Fruit fly (Drosophila melanogaster) whole organism, embryonic: ENCODE data around the gene CG16775.

Source experiments
- CG10267 ChIP-seq: fragments of 200-800 bp; sonication (Bioruptor generic); optimal IDR thresholded peaks from 2 replicates; lab custom pipeline; 2018; ENCODE audit warnings: missing biosample characterization, mild to moderate bottlenecking, missing genetic modification characterization, moderate library complexity
- CG12769 ChIP-seq: fragments of 200-800 bp; sonication (Bioruptor generic); optimal IDR thresholded peaks from 2 replicates; lab custom pipeline; 2019; ENCODE audit warnings: missing biosample characterization, mild to moderate bottlenecking, missing genetic modification characterization, moderate library complexity
- CG13287 ChIP-seq: fragments of 200-800 bp; sonication (Bioruptor generic); IDR thresholded peaks from 2 replicates; pipeline ENCODE4 v1.3.6; 2022; ENCODE audit warnings: missing biosample characterization, missing genetic modification characterization; ENCODE audit not compliant: partially characterized antibody
- CG13624 ChIP-seq: fragments of 200-800 bp; sonication (Bioruptor generic); optimal IDR thresholded peaks from 2 replicates; lab custom pipeline; 2016; ENCODE audit warnings: missing biosample characterization, missing genetic modification characterization
- CG15479 ChIP-seq: fragments of 200-800 bp; sonication (Bioruptor generic); optimal IDR thresholded peaks from 3 replicates; lab custom pipeline; 2019; ENCODE audit warnings: missing biosample characterization, mild to moderate bottlenecking, missing genetic modification characterization, moderate library complexity
- CG1603 ChIP-seq: fragments of 200-800 bp; sonication (Bioruptor generic); optimal IDR thresholded peaks from 2 replicates; lab custom pipeline; 2019; ENCODE audit warnings: missing biosample characterization, mild to moderate bottlenecking, missing genetic modification characterization, moderate library complexity
- CG16813 ChIP-seq: fragments of 200-800 bp; sonication (Bioruptor generic); IDR thresholded peaks from 3 replicates; pipeline ENCODE4 v1.3.6; 2022; ENCODE audit warnings: missing biosample characterization, missing genetic modification characterization; ENCODE audit not compliant: partially characterized antibody
- CG17829 ChIP-seq: fragments of 200-800 bp; optimal IDR thresholded peaks from 2 replicates; lab custom pipeline; 2019; ENCODE audit warnings: missing biosample characterization, mild to moderate bottlenecking, missing genetic modification characterization, moderate library complexity
- CG2202 ChIP-seq: fragments of 200-800 bp; sonication (Bioruptor generic); optimal IDR thresholded peaks from 2 replicates; lab custom pipeline; 2018; ENCODE audit warnings: missing biosample characterization, mild to moderate bottlenecking, missing genetic modification characterization
- CG34224 ChIP-seq: fragments of 200-800 bp; sonication (Bioruptor generic); IDR thresholded peaks from 3 replicates; pipeline ENCODE4 v1.3.6; 2022; ENCODE audit warnings: missing biosample characterization, missing genetic modification characterization; ENCODE audit not compliant: partially characterized antibody
- CG4404 ChIP-seq: fragments of 200-800 bp; sonication (Bioruptor generic); IDR thresholded peaks from 2 replicates; pipeline ENCODE4 v1.3.6; 2022; ENCODE audit warnings: missing biosample characterization, missing genetic modification characterization
- CG4854 ChIP-seq: fragments of 200-800 bp; sonication (Bioruptor generic); optimal IDR thresholded peaks from 2 replicates; lab custom pipeline; 2016; ENCODE audit warnings: missing biosample characterization, missing genetic modification characterization, inconsistent platforms
- CG7786 ChIP-seq: fragments of 200-800 bp; sonication (Bioruptor generic); optimal IDR thresholded peaks from 2 replicates; lab custom pipeline; 2016; ENCODE audit warnings: missing biosample characterization, missing genetic modification characterization
- CG8290 ChIP-seq, 3 experiments: fragments of 200-800 bp; sonication (Bioruptor generic); optimal IDR thresholded peaks; 2 replicates each; lab custom pipeline; 2016 to 2019; ENCODE audit warnings: missing biosample characterization in 3 of 3, missing genetic modification characterization in 3 of 3, mild to moderate bottlenecking in 2 of 3, moderate library complexity in 1 of 3
- D19B ChIP-seq: fragments of 200-800 bp; sonication (Bioruptor generic); optimal IDR thresholded peaks from 2 replicates; lab custom pipeline; 2017; ENCODE audit warnings: missing biosample characterization, mild to moderate bottlenecking, missing genetic modification characterization
- Ets65A ChIP-seq: fragments of 200-800 bp; sonication (Bioruptor generic); peaks from one replicate; lab custom pipeline; 2016; ENCODE audit warnings: missing biosample characterization, missing genetic modification characterization
- HLH4C ChIP-seq: fragments of 200-800 bp; sonication (Bioruptor generic); IDR thresholded peaks from 3 replicates; pipeline ENCODE4 v1.3.6; 2022; ENCODE audit warnings: missing biosample characterization, missing genetic modification characterization; ENCODE audit not compliant: partially characterized antibody
- Med ChIP-seq: fragments of 200-800 bp; sonication (Bioruptor generic); peaks from one replicate; lab custom pipeline; 2016; ENCODE audit warnings: missing biosample characterization, missing genetic modification characterization, mild to moderate bottlenecking, inconsistent platforms, moderate library complexity
- Meics ChIP-seq: fragments of 200-800 bp; sonication (Bioruptor generic); optimal IDR thresholded peaks from 2 replicates; lab custom pipeline; 2017; ENCODE audit warnings: missing biosample characterization, mild to moderate bottlenecking, missing genetic modification characterization
- Neu2 ChIP-seq: fragments of 200-800 bp; sonication (Bioruptor generic); optimal IDR thresholded peaks from 3 replicates; lab custom pipeline; 2016; ENCODE audit warnings: missing biosample characterization, missing genetic modification characterization, borderline replicate concordance
- Ptx1 ChIP-seq: fragments of 200-800 bp; sonication (Bioruptor generic); IDR thresholded peaks from 2 replicates; pipeline ENCODE4 v1.3.6; 2022; ENCODE audit warnings: missing biosample characterization, missing genetic modification characterization
- Scr ChIP-seq: fragments of 200-800 bp; sonication (Bioruptor generic); IDR thresholded peaks from 2 replicates; pipeline ENCODE4 v1.3.6; 2022; ENCODE audit warnings: missing biosample characterization, missing genetic modification characterization; ENCODE audit not compliant: partially characterized antibody
- Taf1 ChIP-seq: fragments of 200-800 bp; sonication (Bioruptor generic); IDR thresholded peaks from 2 replicates; pipeline ENCODE4 v1.3.6; 2022; ENCODE audit warnings: missing biosample characterization, missing genetic modification characterization
- aop ChIP-seq: fragments of 200-800 bp; sonication (Bioruptor generic); IDR thresholded peaks from 2 replicates; pipeline ENCODE4 v1.3.6; 2022; ENCODE audit warnings: missing biosample characterization, missing genetic modification characterization
- ato ChIP-seq: fragments of 200-800 bp; sonication (Bioruptor generic); IDR thresholded peaks from 2 replicates; pipeline ENCODE4 v1.3.6; 2022; ENCODE audit warnings: missing biosample characterization, missing genetic modification characterization; ENCODE audit not compliant: partially characterized antibody
- chinmo ChIP-seq: fragments of 200-800 bp; sonication (Bioruptor generic); IDR thresholded peaks from 4 replicates; pipeline ENCODE4 v1.3.6; 2022; ENCODE audit warnings: missing biosample characterization, missing genetic modification characterization; ENCODE audit not compliant: partially characterized antibody
- crol ChIP-seq: fragments of 200-800 bp; sonication (Bioruptor generic); IDR thresholded peaks from 2 replicates; pipeline ENCODE4 v1.3.6; 2022; ENCODE audit warnings: missing biosample characterization, missing genetic modification characterization
- ftz-f1 ChIP-seq: fragments of 200-800 bp; sonication (Bioruptor generic); optimal IDR thresholded peaks from 2 replicates; lab custom pipeline; 2016; ENCODE audit warnings: missing biosample characterization, missing genetic modification characterization
- hkb ChIP-seq, 2 experiments: fragments of 200-800 bp in 1 of 2; fragments of >200 bp in 1 of 2; sonication (Bioruptor generic) in 1 of 2; IDR thresholded peaks in 1 of 2; optimal IDR thresholded peaks in 1 of 2; 2 replicates each; pipeline versions ENCODE4 v1.3.6 to Lab custom; 2017 to 2022; ENCODE audit warnings: missing biosample characterization in 1 of 2, missing genetic modification characterization in 1 of 2
- kah ChIP-seq: fragments of 200-800 bp; sonication (Bioruptor generic); optimal IDR thresholded peaks from 2 replicates; lab custom pipeline; 2018; ENCODE audit warnings: missing biosample characterization, mild to moderate bottlenecking, missing genetic modification characterization
- ken ChIP-seq: fragments of 200-800 bp; sonication (Bioruptor generic); IDR thresholded peaks from 3 replicates; pipeline ENCODE4 v1.3.6; 2022; ENCODE audit warnings: missing biosample characterization, missing genetic modification characterization
- kni ChIP-seq: fragments of 200-800 bp; sonication (Bioruptor generic); optimal IDR thresholded peaks from 3 replicates; lab custom pipeline; 2017; ENCODE audit warnings: mild to moderate bottlenecking, missing biosample characterization, missing genetic modification reagents, missing genetic modification characterization
- lab ChIP-seq: fragments of 200-800 bp; sonication (Bioruptor generic); optimal IDR thresholded peaks from 3 replicates; lab custom pipeline; 2017; ENCODE audit warnings: missing biosample characterization, missing genetic modification characterization, mild to moderate bottlenecking, moderate library complexity, missing genetic modification reagents
- nerfin-2 ChIP-seq: fragments of 200-800 bp; sonication (Bioruptor generic); IDR thresholded peaks from 2 replicates; pipeline ENCODE4 v1.3.6; 2022; ENCODE audit warnings: missing biosample characterization, missing genetic modification characterization; ENCODE audit not compliant: partially characterized antibody
- nom ChIP-seq: fragments of 200-800 bp; sonication (Bioruptor generic); optimal IDR thresholded peaks from 2 replicates; lab custom pipeline; 2017; ENCODE audit warnings: missing biosample characterization, missing genetic modification characterization, mild to moderate bottlenecking, moderate library complexity, missing genetic modification reagents
- onecut ChIP-seq: fragments of 200-800 bp; sonication (Bioruptor generic); IDR thresholded peaks from 2 replicates; pipeline ENCODE4 v1.3.6; 2022; ENCODE audit warnings: missing biosample characterization, missing genetic modification characterization
- salm ChIP-seq: fragments of 200-800 bp; sonication (Bioruptor generic); optimal IDR thresholded peaks from 2 replicates; lab custom pipeline; 2018; ENCODE audit warnings: missing biosample characterization, mild to moderate bottlenecking, missing genetic modification characterization
- tna ChIP-seq: fragments of 200-800 bp; sonication (Bioruptor generic); IDR thresholded peaks from 2 replicates; pipeline ENCODE4 v1.3.6; 2022; ENCODE audit warnings: missing biosample characterization, missing genetic modification characterization; ENCODE audit not compliant: partially characterized antibody
- unpg ChIP-seq: fragments of 200-800 bp; sonication (Bioruptor generic); optimal IDR thresholded peaks from 3 replicates; lab custom pipeline; 2018; ENCODE audit warnings: missing biosample characterization, mild to moderate bottlenecking, missing genetic modification characterization, moderate library complexity
- vnd ChIP-seq: fragments of 200-800 bp; sonication (Bioruptor generic); IDR thresholded peaks from 3 replicates; pipeline ENCODE4 v1.3.6; 2022; ENCODE audit warnings: missing biosample characterization, missing genetic modification characterization; ENCODE audit not compliant: partially characterized antibody
- vvl ChIP-seq: fragments of 200-800 bp; sonication (Bioruptor generic); IDR thresholded peaks from 2 replicates; pipeline ENCODE4 v1.3.6; 2022; ENCODE audit warnings: missing biosample characterization, missing genetic modification characterization

CG16775 gene

dm6 chr3L:17921462-17921861, 35.0 kb upstream of the CG16775 start:
- TF ChIP-seq ftz-f1 (GFP tag; lab: Kevin White, UChicago) = peak; percentile 62
- TF ChIP-seq Neu2 (GFP tag; lab: Kevin White, UChicago) = no peak

DNA sequence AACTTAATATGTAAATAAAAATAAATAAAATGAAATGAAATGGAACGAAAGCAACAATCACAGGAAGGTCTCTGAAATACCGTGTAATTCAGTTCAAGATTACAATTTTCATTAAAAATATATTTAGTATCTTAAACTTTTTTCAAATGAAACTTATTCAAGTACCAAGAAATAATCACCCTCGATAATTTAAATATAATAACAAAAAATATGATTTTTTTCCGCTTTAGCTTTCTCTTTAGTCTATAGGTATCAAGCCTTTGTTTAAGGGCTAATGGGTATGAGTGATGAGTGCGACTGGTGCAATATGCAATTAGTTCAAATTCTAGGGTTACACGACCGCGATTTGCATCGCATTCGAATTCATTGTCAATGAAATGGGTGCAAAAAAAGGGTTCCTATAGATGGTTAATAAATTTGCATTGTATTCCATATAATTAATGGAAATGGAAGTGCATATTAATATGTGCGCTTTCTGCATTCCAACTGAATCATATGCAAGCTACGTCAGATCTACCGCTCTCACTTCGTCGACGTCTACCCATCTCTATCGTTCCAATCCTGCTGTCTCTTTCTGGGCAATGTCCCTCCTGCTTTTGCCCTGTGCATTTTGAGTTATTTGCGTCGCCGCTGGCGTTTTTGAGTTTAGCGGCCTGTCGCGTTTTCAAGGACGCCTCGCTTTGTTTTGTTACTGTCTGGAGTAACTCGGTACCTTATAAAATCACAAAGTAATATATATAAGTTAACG, 31.4 kb upstream of the CG16775 start:
- TF ChIP-seq crol (GFP tag; lab: Robert Waterston, UW) (no peak), Ets65A (GFP tag; lab: Kevin White, UChicago) (peak; percentile 56), CG2202 (tag; lab: Kevin White, UChicago) (no peak), nom (peak; percentile 15)

- TF ChIP-seq chinmo (GFP tag; lab: Robert Waterston, UW) (peak; percentile 88; the same call in 2 of the 4 replicates), vvl (GFP tag; lab: Robert Waterston, UW) (0 out of 2 replicates have a peak, but pooled peaks have one; percentile 7), CG17829 (tag; lab: Kevin White, UChicago) (no peak), onecut (no peak), vnd (peak; percentile 57; the same call in 2 of the 3 replicates), kah (GFP tag; lab: Kevin White, UChicago) (no peak), lab (GFP tag; lab: Kevin White, UChicago) (peak; percentile 23), CG4854 (GFP tag; lab: Kevin White, UChicago) (no peak), ato (GFP tag; lab: Robert Waterston, UW) (peak; percentile 42; the same call in 1 of the 2 replicates), CG15479 (GFP tag; lab: Kevin White, UChicago) (no peak), CG8290 (GFP tag; optimal IDR thresholded peaks at IDR 0.05; lab: Kevin White, UChicago) (no peak), CG8290 (tag; optimal IDR thresholded peaks at IDR 0.05; lab: Kevin White, UChicago) (peak in 1 of 2 experiments; percentile 47), aop (GFP tag; lab: Robert Waterston, UW) (no peak), nerfin-2 (GFP tag; lab: Robert Waterston, UW) (peak; percentile 17; the same call in 1 of the 2 replicates), Scr (GFP tag; lab: Robert Waterston, UW) (peak; percentile 39; the same call in 1 of the 2 replicates), salm (tag; lab: Kevin White, UChicago) (no peak), ftz-f1 (GFP tag; lab: Kevin White, UChicago) (peak; percentile 86), Meics (GFP tag; lab: Kevin White, UChicago) (peak; percentile 4), hkb (optimal IDR thresholded peaks at IDR 0.05; lab: Kevin White, UChicago) (no peak), hkb (GFP tag; IDR thresholded peaks at IDR 0.05; lab: Robert Waterston, UW) (no peak), CG1603 (tag; lab: Kevin White, UChicago) (no peak), Med (GFP tag; lab: Kevin White, UChicago) (peak; percentile 35), tna (GFP tag; lab: Robert Waterston, UW) (peak; percentile 57; the same call in 1 of the 2 replicates), CG13624 (peak; percentile 26), CG16813 (GFP tag; lab: Robert Waterston, UW) (peak; percentile 60), D19B (peak; percentile 55), kni (GFP tag; lab: Kevin White, UChicago) (no peak), Taf1 (GFP tag; lab: Robert Waterston, UW) (no peak), CG34224 (GFP tag; lab: Robert Waterston, UW) (peak; percentile 55; the same call in 1 of the 3 replicates), CG4404 (GFP tag; lab: Robert Waterston, UW) (no peak), CG7786 (GFP tag; lab: Kevin White, UChicago) (no peak), CG13287 (GFP tag; lab: Robert Waterston, UW) (peak; percentile 44; the same call in 1 of the 2 replicates), HLH4C (GFP tag; lab: Robert Waterston, UW) (peak; percentile 72), CG12769 (peak; percentile 65), CG10267 (no peak), ken (no peak), unpg (GFP tag; lab: Kevin White, UChicago) (no peak), Ptx1 (GFP tag; lab: Robert Waterston, UW) (no peak)
Measured at dm6 chr3L:17915792-17916540, 29.5 kb upstream of the CG16775 start.
